Worm (Caenorhabditis elegans): ENCODE measurements around the gene lin-29.
A peak's percentile ranks its signal among the peaks of the same experiment; 100 is the strongest.

lin-29 gene

ce11 chrII:11967507-11968127, 32.5 kb upstream of the lin-29 start, which contains the start of gene W03C9.5 (continued):
- TF ChIP-seq ZK185.1 (tag; optimal IDR thresholded peaks at IDR 0.05; ENCODE audit: poor library complexity, severe bottlenecking) (peak; percentile 71), sea-2 (GFP tag; IDR thresholded peaks at IDR 0.05) (no peak), dox-1 (GFP tag; IDR thresholded peaks at IDR 0.05) (peak; percentile 93), sdz-38 (tag; optimal IDR thresholded peaks at IDR 0.05) (no peak), nhr-27 (tag; optimal IDR thresholded peaks at IDR 0.05) (no peak), unc-130 (GFP tag; optimal IDR thresholded peaks at IDR 0.05) (peak; percentile 20), ztf-22 (GFP tag; optimal IDR thresholded peaks at IDR 0.05) (no peak), F49E8.2 (tag; optimal IDR thresholded peaks at IDR 0.05; ENCODE audit: insufficient read depth) (peak; percentile 63), F57A8.1 (GFP tag; optimal IDR thresholded peaks at IDR 0.05) (no peak), ceh-58 (GFP tag; IDR thresholded peaks at IDR 0.05) (no peak), F22D6.2 (tag; optimal IDR thresholded peaks at IDR 0.05) (peak; percentile 72), cebp-2 (GFP tag; IDR thresholded peaks at IDR 0.05) (no peak), tbp1 (GFP tag; optimal IDR thresholded peaks at IDR 0.05) (peak; percentile 73), akir-1 (GFP tag; optimal IDR thresholded peaks at IDR 0.05) (peak; percentile 14), ztf-6 (GFP tag; IDR thresholded peaks at IDR 0.05) (peak; percentile 72; the same call in 1 of the 2 replicates), ama-1 (optimal IDR thresholded peaks at IDR 0.05) (no peak), ama-1 (GFP tag; optimal IDR thresholded peaks at IDR 0.05) (no peak), hsf-1 (GFP tag; IDR thresholded peaks at IDR 0.05) (0 out of 2 replicates have a peak, but pooled peaks have one; percentile 46), die-1 (tag; optimal IDR thresholded peaks at IDR 0.05) (peak; percentile 38), K11D2.4 (GFP tag; IDR thresholded peaks at IDR 0.05) (peak; percentile 92), lin-54 (GFP tag; optimal IDR thresholded peaks at IDR 0.05) (peak; percentile 78), mxl-1 (tag; optimal IDR thresholded peaks at IDR 0.05) (no peak), ztf-3 (GFP tag; optimal IDR thresholded peaks at IDR 0.05) (peak; percentile 39), F23B12.7 (tag; optimal IDR thresholded peaks at IDR 0.05; ENCODE audit: insufficient read depth) (peak; percentile 94), B0019.2 (GFP tag; conservative IDR thresholded peaks at IDR 0.05) (peak; percentile 42; the same call in 1 of the 2 replicates), B0261.1 (tag; optimal IDR thresholded peaks at IDR 0.05) (peak; percentile 31), ztf-25 (GFP tag; IDR thresholded peaks at IDR 0.05) (peak; percentile 82; the same call in 1 of the 2 replicates), sptf-2 (GFP tag; optimal IDR thresholded peaks at IDR 0.05) (no peak), pbrm-1 (GFP tag; IDR thresholded peaks at IDR 0.05) (peak; percentile 92), gei-17 (GFP tag; optimal IDR thresholded peaks at IDR 0.05) (peak; percentile 10), T07F8.4 (tag; optimal IDR thresholded peaks at IDR 0.05) (peak; percentile 14), zfh-2 (GFP tag; conservative IDR thresholded peaks at IDR 0.05) (peak; percentile 94), lag-1 (GFP tag; IDR thresholded peaks at IDR 0.05) (no peak), nhr-80 (tag; optimal IDR thresholded peaks at IDR 0.05) (peak; percentile 94), madf-10 (tag; optimal IDR thresholded peaks at IDR 0.05) (peak; percentile 91), Y56A3A.18 (GFP tag; IDR thresholded peaks at IDR 0.05) (no peak), madf-6 (GFP tag; IDR thresholded peaks at IDR 0.05) (peak; percentile 51; the same call in 1 of the 2 replicates), nfyb-1 (GFP tag; IDR thresholded peaks at IDR 0.05) (peak; percentile 72), egrh-3 (GFP tag; IDR thresholded peaks at IDR 0.05) (peak; percentile 76), xnd-1 (tag; optimal IDR thresholded peaks at IDR 0.05) (no peak), ceh-91 (GFP tag; IDR thresholded peaks at IDR 0.05) (peak; percentile 80), lin-35 (GFP tag; optimal IDR thresholded peaks at IDR 0.05) (peak in 2 of 3 experiments; percentile 19 to 76), rec-8 (tag; optimal IDR thresholded peaks at IDR 0.05) (peak in 1 of 2 experiments; percentile 32), snpc-3.4 (tag; optimal IDR thresholded peaks at IDR 0.05) (no peak), athp-1 (tag; optimal IDR thresholded peaks at IDR 0.05) (peak; percentile 87), tlf-1 (GFP tag; optimal IDR thresholded peaks at IDR 0.05) (peak; percentile 76), chd-7 (tag; optimal IDR thresholded peaks at IDR 0.05) (peak; percentile 66), repo-1 (tag; optimal IDR thresholded peaks at IDR 0.05) (peak; percentile 46)

Data from whole organism, young adult.